Fruit fly (Drosophila melanogaster): ENCODE results near the gene COX5A.

COX5A gene

dm6 chr3R:11779357-11780018 is 39.7 kb upstream of the COX5A start (continued):
- TF ChIP-seq BEAF-32 (GFP tag; optimal IDR thresholded peaks at IDR 0.05) (no peak), Mad (GFP tag; optimal IDR thresholded peaks at IDR 0.05) (peak; percentile 56), CG11093 (GFP tag; IDR thresholded peaks at IDR 0.05) (no peak), TFAM (GFP tag; optimal IDR thresholded peaks at IDR 0.05) (no peak), CG16813 (GFP tag; IDR thresholded peaks at IDR 0.05; ENCODE audit: partially characterized antibody) (no peak), CG31388 (GFP tag; optimal IDR thresholded peaks at IDR 0.05) (peak; percentile 63), Max (GFP tag; optimal IDR thresholded peaks at IDR 0.05) (peak; percentile 72), CG6689 (GFP tag; IDR thresholded peaks at IDR 0.05) (peak; percentile 48), grau (tag; optimal IDR thresholded peaks at IDR 0.05) (peak; percentile 80), CG18262 (tag; optimal IDR thresholded peaks at IDR 0.05) (peak; percentile 95), usp (GFP tag; optimal IDR thresholded peaks at IDR 0.05) (no peak), bigmax (GFP tag; optimal IDR thresholded peaks at IDR 0.05) (no peak), hb (GFP tag; IDR thresholded peaks at IDR 0.05; ENCODE audit: partially characterized antibody) (no peak), HLH4C (GFP tag; IDR thresholded peaks at IDR 0.05; ENCODE audit: partially characterized antibody) (no peak), D (optimal IDR thresholded peaks at IDR 0.05) (no peak), D (GFP tag; optimal IDR thresholded peaks at IDR 0.05) (peak; percentile 79), Scr (GFP tag; IDR thresholded peaks at IDR 0.05; ENCODE audit: partially characterized antibody) (no peak), kni (GFP tag; optimal IDR thresholded peaks at IDR 0.05) (peak; percentile 98), toy (GFP tag; IDR thresholded peaks at IDR 0.05) (no peak), Atf3 (GFP tag; optimal IDR thresholded peaks at IDR 0.05) (peak; percentile 36), Hr78 (GFP tag; optimal IDR thresholded peaks at IDR 0.05) (peak in 1 of 2 experiments; percentile 14), tio (GFP tag; optimal IDR thresholded peaks at IDR 0.05) (peak; percentile 79), CrebB (tag; optimal IDR thresholded peaks at IDR 0.05) (peak; percentile 12), inv (GFP tag; IDR thresholded peaks at IDR 0.05; ENCODE audit: partially characterized antibody) (no peak), oc (tag; optimal IDR thresholded peaks at IDR 0.05) (peak; percentile 74), CG17186 (GFP tag; optimal IDR thresholded peaks at IDR 0.05) (peak; percentile 46), CG9876 (GFP tag; optimal IDR thresholded peaks at IDR 0.05) (no peak), CG11456 (GFP tag; IDR thresholded peaks at IDR 0.05) (no peak), CG15696 (tag; optimal IDR thresholded peaks at IDR 0.05) (peak; percentile 86), sima (GFP tag; optimal IDR thresholded peaks at IDR 0.05) (no peak), Xbp1 (GFP tag; optimal IDR thresholded peaks at IDR 0.05) (peak; percentile 79), Ssrp (tag; optimal IDR thresholded peaks at IDR 0.05) (peak; percentile 91), aop (GFP tag; IDR thresholded peaks at IDR 0.05) (no peak), lov (optimal IDR thresholded peaks at IDR 0.05) (no peak), lov (GFP tag; IDR thresholded peaks at IDR 0.05) (no peak; the same call in 1 of the 3 replicates), sc (optimal IDR thresholded peaks at IDR 0.05) (no peak), sc (GFP tag; optimal IDR thresholded peaks at IDR 0.05) (peak; percentile 84), lmd (GFP tag; IDR thresholded peaks at IDR 0.05) (peak; percentile 67; the same call in 1 of the 2 replicates), jigr1 (GFP tag; IDR thresholded peaks at IDR 0.05) (peak; percentile 32; the same call in 1 of the 3 replicates), dimm (GFP tag; IDR thresholded peaks at IDR 0.05) (no peak), disco-r (GFP tag; optimal IDR thresholded peaks at IDR 0.05) (peak; percentile 33), Dp (GFP tag; optimal IDR thresholded peaks at IDR 0.05) (no peak), gt (GFP tag; IDR thresholded peaks at IDR 0.05) (no peak), CG17568 (GFP tag; optimal IDR thresholded peaks at IDR 0.05) (peak; percentile 67), chm (GFP tag; IDR thresholded peaks at IDR 0.05) (peak; percentile 39; the same call in 1 of the 2 replicates), dpn (GFP tag; optimal IDR thresholded peaks at IDR 0.05) (peak; percentile 19 to 66), CG2120 (GFP tag; optimal IDR thresholded peaks at IDR 0.05) (no peak), CG6175 (GFP tag; IDR thresholded peaks at IDR 0.05) (no peak), CG30431 (GFP tag; optimal IDR thresholded peaks at IDR 0.05) (peak; percentile 86), hkb (optimal IDR thresholded peaks at IDR 0.05) (no peak), hkb (GFP tag; IDR thresholded peaks at IDR 0.05) (peak; percentile 60; the same call in 1 of the 2 replicates)

All from whole organism, embryonic.